Fruit fly (Drosophila melanogaster): Measurements from ENCODE around the gene CG8765.

dm6 chr3L:19650121-19650520 lies 37.0 kb downstream of the CG8765 start:
- TF ChIP-seq CG8478 (optimal IDR thresholded peaks at IDR 0.05) (no peak), CTCF (optimal IDR thresholded peaks at IDR 0.05) (no peak)

Data from S2 (cell line).